Worm (Caenorhabditis elegans) whole organism, mixed stage, embryonic: Measurements from ENCODE around the gene mrps-18.C.

Experiments used
- M03D4.4 ChIP-seq: sonication (generic microtip); optimal IDR thresholded peaks from 2 replicates; lab custom pipeline; 2017; ENCODE audit warnings: mild to moderate bottlenecking, missing genetic modification characterization, missing compliant biosample characterization
- bed-3 ChIP-seq: fragments of 200-800 bp; sonication (Bioruptor generic); optimal IDR thresholded peaks from 3 replicates; lab custom pipeline; 2018; ENCODE audit warnings: mild to moderate bottlenecking, missing genetic modification characterization, moderate library complexity, missing compliant biosample characterization
- blmp-1 ChIP-seq: fragments of 150-350 bp; optimal IDR thresholded peaks from 2 replicates; lab custom pipeline; 2014; ENCODE audit warnings: missing biosample characterization, missing genetic modification characterization
- ceh-39 ChIP-seq: fragments of 150-350 bp; optimal IDR thresholded peaks from 2 replicates; lab custom pipeline; 2014; ENCODE audit warnings: missing biosample characterization, missing genetic modification characterization
- ceh-43 ChIP-seq: fragments of 200-800 bp; sonication (Bioruptor generic); optimal IDR thresholded peaks from 2 replicates; lab custom pipeline; 2018; ENCODE audit warnings: mild to moderate bottlenecking, missing genetic modification characterization, moderate library complexity, missing compliant biosample characterization
- cnd-1 ChIP-seq: fragments of 200-800 bp; sonication (Bioruptor generic); optimal IDR thresholded peaks from 2 replicates; lab custom pipeline; 2018; ENCODE audit warnings: mild to moderate bottlenecking, missing genetic modification characterization, missing compliant biosample characterization
- drap-1 ChIP-seq: fragments of 200-800 bp; sonication (Bioruptor generic); optimal IDR thresholded peaks from 3 replicates; lab custom pipeline; 2018; ENCODE audit warnings: mild to moderate bottlenecking, missing genetic modification characterization, missing compliant biosample characterization
- elt-1 ChIP-seq: sonication (generic microtip); optimal IDR thresholded peaks from 2 replicates; lab custom pipeline; 2017; ENCODE audit warnings: missing genetic modification characterization, mild to moderate bottlenecking, missing compliant biosample characterization, antibody characterized with exemption, moderate library complexity, borderline replicate concordance; ENCODE audit not compliant: insufficient read depth
- elt-3 ChIP-seq: fragments of 150-350 bp; optimal IDR thresholded peaks from 2 replicates; lab custom pipeline; 2014; ENCODE audit warnings: missing biosample characterization, missing genetic modification characterization
- flh-1 ChIP-seq: fragments of 200-800 bp; sonication (Bioruptor generic); optimal IDR thresholded peaks from 2 replicates; lab custom pipeline; 2018; ENCODE audit warnings: mild to moderate bottlenecking, missing genetic modification characterization, moderate library complexity, missing compliant biosample characterization
- ham-2 ChIP-seq: fragments of 200-800 bp; sonication (Bioruptor generic); optimal IDR thresholded peaks from 2 replicates; lab custom pipeline; 2018; ENCODE audit warnings: mild to moderate bottlenecking, missing genetic modification characterization, missing compliant biosample characterization
- hlh-1 ChIP-seq: fragments of 150-350 bp; optimal IDR thresholded peaks from 2 replicates; lab custom pipeline; 2014; ENCODE audit warnings: missing biosample characterization, missing genetic modification reagents, missing genetic modification characterization
- lin-13 ChIP-seq: fragments of 150-350 bp; optimal IDR thresholded peaks from 2 replicates; lab custom pipeline; 2014; ENCODE audit warnings: missing biosample characterization, missing genetic modification characterization
- lin-32 ChIP-seq: fragments of 200-800 bp; sonication (Bioruptor generic); optimal IDR thresholded peaks from 2 replicates; lab custom pipeline; 2018; ENCODE audit warnings: mild to moderate bottlenecking, missing genetic modification characterization, missing compliant biosample characterization
- lsy-2 ChIP-seq: fragments of 150-350 bp; optimal IDR thresholded peaks from 2 replicates; lab custom pipeline; 2014; ENCODE audit warnings: missing biosample characterization, missing genetic modification characterization
- mep-1 ChIP-seq: fragments of 150-350 bp; optimal IDR thresholded peaks from 2 replicates; lab custom pipeline; 2017; ENCODE audit warnings: missing biosample characterization, missing genetic modification reagents, missing genetic modification characterization, inconsistent platforms
- mls-2 ChIP-seq: sonication (generic microtip); optimal IDR thresholded peaks from 2 replicates; lab custom pipeline; 2016; ENCODE audit warnings: mild to moderate bottlenecking, missing genetic modification characterization, moderate library complexity, missing compliant biosample characterization
- nhr-12 ChIP-seq: fragments of 150-350 bp; optimal IDR thresholded peaks from 2 replicates; lab custom pipeline; 2014; ENCODE audit warnings: missing biosample characterization, missing genetic modification characterization
- nhr-2 ChIP-seq: fragments of 150-350 bp; optimal IDR thresholded peaks from 2 replicates; lab custom pipeline; 2014; ENCODE audit warnings: missing biosample characterization, missing genetic modification characterization
- nhr-237 ChIP-seq: fragments of 150-350 bp; optimal IDR thresholded peaks from 2 replicates; lab custom pipeline; 2014; ENCODE audit warnings: missing biosample characterization, missing genetic modification characterization
- nhr-28 ChIP-seq: fragments of 150-350 bp; optimal IDR thresholded peaks from 2 replicates; lab custom pipeline; 2014; ENCODE audit warnings: missing biosample characterization, missing genetic modification characterization
- nhr-76 ChIP-seq: sonication (generic microtip); optimal IDR thresholded peaks from 2 replicates; lab custom pipeline; 2017; ENCODE audit warnings: missing biosample characterization, missing genetic modification characterization
- pha-4 ChIP-seq: fragments of 150-350 bp; optimal IDR thresholded peaks from 2 replicates; lab custom pipeline; 2018; ENCODE audit warnings: missing biosample characterization, missing genetic modification reagents, missing genetic modification characterization
- sem-2 ChIP-seq: fragments of 200-800 bp; sonication (Bioruptor generic); optimal IDR thresholded peaks from 2 replicates; lab custom pipeline; 2018; ENCODE audit warnings: mild to moderate bottlenecking, missing genetic modification characterization, missing compliant biosample characterization
- snpc-4 ChIP-seq: fragments of 150-350 bp; optimal IDR thresholded peaks from 2 replicates; lab custom pipeline; 2014; ENCODE audit warnings: missing biosample characterization, missing genetic modification characterization
- sptf-1 ChIP-seq: sonication (generic microtip); optimal IDR thresholded peaks from 2 replicates; lab custom pipeline; 2017; ENCODE audit warnings: mild to moderate bottlenecking, missing genetic modification characterization, moderate library complexity, missing compliant biosample characterization
- tbx-8 ChIP-seq: fragments of 200-800 bp; sonication (Bioruptor generic); optimal IDR thresholded peaks from 2 replicates; lab custom pipeline; 2018; ENCODE audit warnings: mild to moderate bottlenecking, missing genetic modification characterization, moderate library complexity, missing compliant biosample characterization
- unc-120 ChIP-seq: sonication (generic microtip); optimal IDR thresholded peaks from 2 replicates; lab custom pipeline; 2017; ENCODE audit warnings: missing genetic modification characterization, missing compliant biosample characterization; ENCODE audit not compliant: poor library complexity, severe bottlenecking
- unc-39 ChIP-seq: fragments of 150-350 bp; optimal IDR thresholded peaks from 2 replicates; lab custom pipeline; 2014; ENCODE audit warnings: missing biosample characterization, missing genetic modification characterization
- ztf-11 ChIP-seq: fragments of 150-350 bp; optimal IDR thresholded peaks from 2 replicates; lab custom pipeline; 2014; ENCODE audit warnings: missing biosample characterization, missing genetic modification characterization

The mrps-18.C gene

DNA sequence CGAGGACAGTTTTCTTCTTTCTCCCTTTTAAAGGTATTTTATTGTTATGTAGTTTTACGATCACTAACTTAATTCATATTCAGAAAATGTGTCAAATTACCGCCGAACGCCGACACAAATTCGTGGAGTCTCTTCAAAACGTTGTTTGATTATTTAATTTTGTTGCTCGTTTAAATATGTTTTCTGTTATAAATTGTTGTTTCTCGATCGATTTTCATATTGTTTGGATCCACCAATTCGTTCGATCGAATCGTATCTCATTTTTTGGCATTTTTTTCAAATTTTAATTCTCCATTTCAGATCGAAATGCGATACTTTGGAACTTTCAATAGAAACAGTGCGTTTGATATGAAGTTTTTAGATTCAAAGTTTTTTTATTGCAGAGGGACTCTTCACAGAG, 6.6 kb downstream of the mrps-18.C start, which contains the start of gene F41G3.6:
Gene F41G3.6 (plus strand): TSS at position 301 of the 400 bp plus-strand sequence.
- TF ChIP-seq mep-1, result no peak
- no peak for TF ChIP-seq nhr-28 (tag; lab: Kevin White, UChicago)

DNA sequence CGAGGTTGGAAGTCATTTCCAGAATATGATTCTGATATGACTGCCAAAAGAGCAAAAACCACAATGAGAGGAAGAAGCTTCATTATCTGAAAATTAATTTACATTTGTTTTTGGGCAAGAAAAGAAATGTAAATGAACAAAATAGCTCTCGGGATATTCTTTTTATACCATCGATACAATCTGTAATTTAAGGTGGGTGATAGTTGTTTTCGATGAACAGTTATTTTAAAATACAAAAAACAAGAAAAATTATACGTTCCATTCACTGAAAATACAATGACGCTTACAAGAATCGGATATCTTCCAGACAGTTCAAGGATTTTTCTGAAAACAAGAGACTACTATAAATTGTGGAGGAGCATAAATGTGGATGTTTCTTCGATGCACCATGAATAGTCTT, 8.6 kb downstream of the mrps-18.C start, which contains the start of gene ins-15:
Gene ins-15 (minus strand): TSS at position 101 of the 400 bp plus-strand sequence.
- TF ChIP-seq lsy-2 (tag; lab: Kevin White, UChicago), result no peak
- no peak for TF ChIP-seq ztf-11 (tag; lab: Kevin White, UChicago)
- TF ChIP-seq sptf-1, result no peak
- no peak for TF ChIP-seq M03D4.4 (tag; lab: Kevin White, UChicago)
- TF ChIP-seq mep-1, result no peak
- no peak for TF ChIP-seq unc-120 (tag; lab: Kevin White, UChicago)
- TF ChIP-seq flh-1, result no peak
- no peak for TF ChIP-seq drap-1
- no peak for TF ChIP-seq nhr-76
- TF ChIP-seq elt-3 (tag; lab: Kevin White, UChicago), result no peak
- no peak for TF ChIP-seq nhr-237 (tag; lab: Kevin White, UChicago)
- no peak for TF ChIP-seq blmp-1 (tag; lab: Kevin White, UChicago)
- no peak for TF ChIP-seq ceh-43 (GFP tag; lab: Kevin White, UChicago)
- no peak for TF ChIP-seq hlh-1 (tag; lab: Kevin White, UChicago)
- TF ChIP-seq sem-2, result no peak

DNA sequence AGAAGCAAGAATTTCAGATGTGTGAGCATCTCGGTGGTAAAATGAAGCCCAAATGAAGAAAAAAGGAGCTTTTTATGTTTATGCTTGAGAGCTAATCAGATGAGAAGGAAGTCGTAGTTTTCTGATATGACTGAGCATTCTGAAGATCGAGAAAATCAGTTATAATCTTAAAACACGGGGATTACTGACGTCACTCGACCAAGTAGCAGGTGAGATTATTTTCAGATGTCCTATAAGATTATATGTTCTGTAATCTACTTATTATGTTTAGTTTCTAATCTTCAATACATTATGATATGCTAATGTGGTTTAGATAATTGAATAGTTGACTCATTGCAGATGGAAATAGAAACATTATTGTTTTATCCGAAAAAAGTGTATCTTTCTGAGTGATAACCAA, 9.8 kb downstream of the mrps-18.C start, which contains the start of gene ins-14:
Gene ins-14 (minus strand): TSS at position 32 of the 400 bp plus-strand sequence.
- no peak for TF ChIP-seq pha-4 (tag; lab: Kevin White, UChicago)
- TF ChIP-seq elt-1 (tag; lab: Kevin White, UChicago), result no peak
- no peak for TF ChIP-seq unc-120 (tag; lab: Kevin White, UChicago)
- TF ChIP-seq nhr-237 (tag; lab: Kevin White, UChicago), result no peak
- TF ChIP-seq ham-2 (GFP tag; lab: Kevin White, UChicago), result no peak
- no peak for TF ChIP-seq hlh-1 (tag; lab: Kevin White, UChicago)
- no peak for TF ChIP-seq snpc-4
- TF ChIP-seq flh-1, result no peak
- TF ChIP-seq lin-13, result no peak
- no peak for TF ChIP-seq lin-32 (GFP tag; lab: Kevin White, UChicago)
- TF ChIP-seq M03D4.4 (tag; lab: Kevin White, UChicago), result no peak
- TF ChIP-seq bed-3, result no peak
- no peak for TF ChIP-seq ceh-39
- no peak for TF ChIP-seq cnd-1 (tag; lab: Kevin White, UChicago)
- TF ChIP-seq tbx-8, result no peak
- TF ChIP-seq blmp-1 (tag; lab: Kevin White, UChicago), result no peak
- no peak for TF ChIP-seq nhr-2 (tag; lab: Kevin White, UChicago)

DNA sequence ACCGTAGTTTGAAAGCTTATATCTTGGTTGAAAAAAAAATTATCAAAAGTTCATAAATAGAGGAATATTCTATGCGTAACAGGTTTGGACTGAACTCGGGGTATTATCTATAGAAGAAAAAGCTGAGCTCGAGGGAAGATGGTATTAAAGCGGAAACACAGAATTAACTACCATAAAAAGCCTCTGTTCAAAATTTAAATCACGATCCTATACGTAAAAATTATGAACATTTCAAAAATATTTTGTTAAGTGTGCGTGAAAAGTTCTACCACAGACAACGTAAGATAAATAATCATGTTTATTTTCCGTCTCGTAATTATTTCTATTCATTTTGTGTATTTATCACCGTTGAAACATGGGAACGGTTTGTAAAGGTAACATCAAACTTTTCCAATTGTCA, 10.4 kb downstream of the mrps-18.C start, which contains the start of gene F41G3.5:
Gene F41G3.5 (plus strand): TSS at position 301 of the 400 bp plus-strand sequence.
- TF ChIP-seq nhr-12 (tag; lab: Kevin White, UChicago) (no peak), hlh-1 (tag; lab: Kevin White, UChicago) (no peak), drap-1 (no peak), snpc-4 (no peak), nhr-76 (no peak)

DNA sequence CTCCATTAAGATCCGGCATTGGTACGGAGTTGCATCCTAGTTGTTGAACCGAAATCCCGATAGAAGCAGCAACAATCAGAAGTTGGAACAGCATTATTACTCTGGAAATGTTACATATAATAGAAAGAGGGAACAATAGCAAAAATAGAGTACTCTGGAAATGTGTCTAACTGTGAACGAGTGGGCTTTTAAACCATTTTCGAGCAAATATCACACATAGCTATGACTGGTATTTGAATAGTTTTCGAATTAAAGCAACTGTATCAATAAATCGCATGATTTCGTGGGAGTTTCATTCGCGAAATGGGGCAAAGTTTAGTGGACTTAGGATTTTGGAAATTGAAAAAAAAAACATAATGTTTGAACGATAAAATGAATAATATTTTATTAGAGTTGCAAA, 13.4 kb downstream of the mrps-18.C start, which contains the start of gene F41G3.10:
Gene F41G3.10 (minus strand): TSS at position 101 of the 400 bp plus-strand sequence.
- TF ChIP-seq pha-4 (tag; lab: Kevin White, UChicago), result no peak
- no peak for TF ChIP-seq ztf-11 (tag; lab: Kevin White, UChicago)
- no peak for TF ChIP-seq snpc-4
- TF ChIP-seq unc-120 (tag; lab: Kevin White, UChicago), result no peak
- no peak for TF ChIP-seq blmp-1 (tag; lab: Kevin White, UChicago)
- TF ChIP-seq sem-2, result no peak
- no peak for TF ChIP-seq nhr-28 (tag; lab: Kevin White, UChicago)
- TF ChIP-seq unc-39 (tag; lab: Kevin White, UChicago), result no peak

DNA sequence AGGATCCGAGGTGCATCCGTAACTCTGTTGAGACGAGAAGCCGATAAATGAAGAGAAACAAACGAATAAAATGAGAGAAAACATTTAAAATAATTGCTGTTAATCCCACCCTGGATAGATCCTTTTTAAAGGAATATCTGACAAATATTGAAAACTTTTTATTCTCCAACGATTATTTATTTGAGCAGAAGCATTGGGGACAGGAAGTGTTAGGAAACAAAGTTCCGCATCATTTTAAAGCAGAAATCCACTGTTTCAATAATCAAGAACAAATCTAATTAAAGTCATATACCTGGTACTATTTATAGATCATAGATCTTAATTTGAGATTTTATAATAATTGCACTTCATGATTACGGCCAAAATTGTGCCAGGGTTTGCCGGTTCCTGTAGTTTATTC, 14.9 kb downstream of the mrps-18.C start, which contains the start of gene F41G3.20:
Gene F41G3.20 (minus strand): TSS at position 101 of the 400 bp plus-strand sequence.
- TF ChIP-seq pha-4 (tag; lab: Kevin White, UChicago) (no peak), ceh-39 (no peak), nhr-28 (tag; lab: Kevin White, UChicago) (no peak), mls-2 (no peak), unc-120 (tag; lab: Kevin White, UChicago) (no peak), lin-13 (no peak), bed-3 (no peak), nhr-2 (tag; lab: Kevin White, UChicago) (no peak), drap-1 (no peak), elt-3 (tag; lab: Kevin White, UChicago) (no peak)
